Fruit fly (Drosophila melanogaster): ENCODE measurements around the gene RhoGAP71E.
A peak's percentile ranks its signal among the peaks of the same experiment; 100 is the strongest.

DNA sequence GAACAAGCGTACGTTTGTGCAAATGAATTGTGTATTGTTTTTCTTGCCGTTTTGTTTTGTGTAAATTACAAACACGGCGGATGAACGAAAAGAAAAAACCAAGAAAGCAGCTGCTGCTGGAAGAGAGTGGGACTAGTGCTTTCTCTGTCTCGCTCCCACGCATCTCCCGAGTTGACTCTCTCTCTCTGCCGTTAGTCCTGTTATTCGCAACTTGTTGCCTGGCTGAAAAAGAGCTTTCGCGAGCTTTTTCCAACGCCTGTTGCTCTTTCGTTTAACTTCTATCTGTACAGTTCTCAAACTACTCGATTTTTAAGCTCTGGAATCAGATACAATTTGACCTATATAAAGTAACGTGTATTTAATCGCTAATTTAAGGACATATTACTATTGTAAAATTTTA lies 4.7 kb downstream of the RhoGAP71E start:
- TF ChIP-seq D1 (tag; optimal IDR thresholded peaks at IDR 0.05) = no peak
- no peak for TF ChIP-seq EcR (GFP tag; optimal IDR thresholded peaks at IDR 0.05)
- no peak for TF ChIP-seq CG13204 (GFP tag; optimal IDR thresholded peaks at IDR 0.05)
- TF ChIP-seq Ets98B (GFP tag; IDR thresholded peaks at IDR 0.05) = 0 out of 2 replicates have a peak, but pooled peaks have one; percentile 2
